Worm (Caenorhabditis elegans) whole organism, early embryonic: ENCODE data around the gene F32H5.1.

ENCODE experiments used
- B0310.2 ChIP-seq: sonication (generic microtip); optimal IDR thresholded peaks from 2 replicates; lab custom pipeline; 2016; ENCODE audit warnings: mild to moderate bottlenecking, missing genetic modification characterization, missing compliant biosample characterization
- F13C5.2 ChIP-seq: sonication (generic microtip); optimal IDR thresholded peaks from 2 replicates; lab custom pipeline; 2017; ENCODE audit warnings: mild to moderate bottlenecking, missing genetic modification characterization, inconsistent platforms, missing compliant biosample characterization
- aly-1 ChIP-seq: sonication (generic microtip); optimal IDR thresholded peaks from 2 replicates; lab custom pipeline; 2016; ENCODE audit warnings: missing genetic modification characterization, missing compliant biosample characterization
- ama-1 ChIP-seq: fragments of 150-350 bp; optimal IDR thresholded peaks from 2 replicates; lab custom pipeline; 2014
- ceh-13 ChIP-seq: fragments of 200-800 bp; sonication (Bioruptor generic); optimal IDR thresholded peaks from 2 replicates; lab custom pipeline; 2018; ENCODE audit warnings: mild to moderate bottlenecking, missing genetic modification characterization, missing compliant biosample characterization
- ceh-36 ChIP-seq: sonication (generic microtip); optimal IDR thresholded peaks from 2 replicates; lab custom pipeline; 2016; ENCODE audit warnings: missing genetic modification characterization, inconsistent platforms, missing compliant biosample characterization
- ets-7 ChIP-seq: sonication (generic microtip); optimal IDR thresholded peaks from 2 replicates; lab custom pipeline; 2016; ENCODE audit warnings: missing genotype, missing genetic modification characterization, missing compliant biosample characterization
- flt-1 ChIP-seq: fragments of 200-800 bp; sonication (Bioruptor generic); IDR thresholded peaks from 2 replicates; pipeline ENCODE4 v1.3.6; 2022; ENCODE audit warnings: missing genetic modification characterization, missing compliant biosample characterization
- hmbx-1 ChIP-seq: sonication (generic microtip); optimal IDR thresholded peaks from 2 replicates; lab custom pipeline; 2016; ENCODE audit warnings: mild to moderate bottlenecking, missing genetic modification characterization, missing compliant biosample characterization
- hmg-4 ChIP-seq: fragments of 200-800 bp; sonication (Bioruptor generic); optimal IDR thresholded peaks from 2 replicates; lab custom pipeline; 2018; ENCODE audit warnings: mild to moderate bottlenecking, missing genetic modification characterization, missing compliant biosample characterization
- hnd-1 ChIP-seq: sonication (generic microtip); optimal IDR thresholded peaks from 2 replicates; lab custom pipeline; 2016; ENCODE audit warnings: missing genetic modification characterization, missing compliant biosample characterization
- pes-1 ChIP-seq: fragments of 200-800 bp; sonication (Bioruptor generic); IDR thresholded peaks from 2 replicates; pipeline ENCODE4 v1.3.6; 2022; ENCODE audit warnings: missing genetic modification reagents, missing genetic modification characterization, missing compliant biosample characterization
- scrt-1 ChIP-seq: fragments of 200-800 bp; sonication (Bioruptor generic); IDR thresholded peaks from 2 replicates; pipeline ENCODE4 v1.3.6; 2022; ENCODE audit warnings: missing genetic modification characterization, missing compliant biosample characterization
- sea-1 ChIP-seq: fragments of 200-800 bp; sonication (Bioruptor generic); conservative IDR thresholded peaks from 2 replicates; pipeline ENCODE4 v1.3.6; 2022; ENCODE audit warnings: missing genetic modification characterization, missing compliant biosample characterization
- tbx-11 ChIP-seq: fragments of 200-800 bp; sonication (Bioruptor generic); IDR thresholded peaks from 2 replicates; pipeline ENCODE4 v1.3.6; 2022; ENCODE audit warnings: missing genetic modification characterization, missing compliant biosample characterization
- tbx-37 ChIP-seq: fragments of 200-800 bp; sonication (Bioruptor generic); conservative IDR thresholded peaks from 2 replicates; pipeline ENCODE4 v1.3.6; 2022; ENCODE audit warnings: missing genetic modification reagents, missing genetic modification characterization, missing compliant biosample characterization
- tra-4 ChIP-seq: sonication (generic microtip); optimal IDR thresholded peaks from 2 replicates; lab custom pipeline; 2017; ENCODE audit warnings: missing genetic modification characterization, missing compliant biosample characterization

The F32H5.1 gene

DNA sequence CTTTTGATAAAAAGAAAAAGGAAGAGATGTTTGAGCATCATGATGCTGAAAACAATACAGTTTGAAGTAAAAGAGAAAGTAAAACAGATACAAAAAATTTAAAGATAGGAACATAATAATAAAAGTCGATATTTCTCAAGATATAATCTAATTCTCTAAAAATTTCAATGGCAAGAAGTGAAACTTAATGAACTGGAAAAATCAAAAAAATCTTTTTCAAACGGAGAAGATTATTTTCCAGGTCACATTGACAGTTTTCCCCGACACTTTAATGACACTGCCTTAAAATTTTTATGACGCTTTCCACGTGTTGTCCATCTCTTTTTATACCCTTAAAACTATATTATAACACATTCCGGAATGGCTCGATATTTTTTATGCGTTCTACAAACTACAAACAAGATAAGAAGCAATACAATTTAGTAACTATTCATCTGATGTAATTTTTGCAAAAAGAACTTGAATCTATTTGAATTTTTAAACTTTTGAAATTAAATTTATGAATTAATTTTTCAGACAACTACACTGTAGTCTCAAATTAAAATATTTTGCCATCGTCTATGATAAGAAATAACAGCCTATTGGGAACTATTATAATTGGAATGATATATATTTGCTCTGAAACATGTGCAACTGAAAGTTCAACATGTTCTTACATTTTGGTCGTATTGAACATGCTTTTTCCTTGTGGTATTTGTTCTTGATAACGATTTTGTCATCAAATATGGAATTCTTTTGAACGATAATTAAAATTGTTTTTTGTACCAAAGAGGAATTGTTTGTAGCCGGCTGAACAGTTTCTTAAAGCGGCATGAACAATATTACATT is 32.7 kb downstream of the F32H5.1 start, which contains the start of gene C50B6.7:
Gene C50B6.7, minus strand, starts transcription at position 51 of the 828 bp plus-strand sequence.
- TF ChIP-seq hmbx-1 (tag; lab: Kevin White, UChicago) (no peak), scrt-1 (GFP tag; lab: Robert Waterston, UW) (no peak), ceh-13 (GFP tag; lab: Kevin White, UChicago) (no peak), tra-4 (tag; lab: Kevin White, UChicago) (no peak), ama-1 (lab: Kevin White, UChicago) (no peak), ets-7 (tag; lab: Kevin White, UChicago) (no peak), flt-1 (GFP tag; lab: Robert Waterston, UW) (no peak), ceh-36 (tag; lab: Kevin White, UChicago) (no peak), hmg-4 (no peak), hnd-1 (tag; lab: Kevin White, UChicago) (no peak), pes-1 (no peak), F13C5.2 (tag; lab: Kevin White, UChicago) (no peak), tbx-11 (GFP tag; lab: Robert Waterston, UW) (no peak)

DNA sequence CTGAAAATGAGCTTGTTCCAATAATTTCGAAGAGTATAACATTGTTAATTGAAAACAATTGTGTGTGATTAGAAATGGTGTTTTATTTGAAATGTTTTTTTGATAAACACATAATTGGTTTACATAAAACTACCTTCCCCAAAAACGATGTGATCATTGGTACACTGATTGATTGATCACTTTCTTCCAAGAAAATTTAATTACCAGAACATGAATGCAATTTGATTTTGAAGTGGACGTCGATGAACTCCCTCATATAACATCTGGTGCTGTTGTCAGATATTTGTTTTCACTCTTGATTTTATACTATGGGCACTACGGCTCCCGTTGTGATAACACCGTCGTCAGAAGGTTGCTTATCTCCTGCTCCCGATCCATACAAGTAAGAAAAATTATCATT is 37.2 kb downstream of the F32H5.1 start, which contains the start of gene srh-15:
Gene srh-15, plus strand, starts transcription at position 301 of the 400 bp plus-strand sequence.
- no peak for TF ChIP-seq ama-1 (lab: Kevin White, UChicago)
- no peak for TF ChIP-seq tra-4 (tag; lab: Kevin White, UChicago)
- no peak for TF ChIP-seq ets-7 (tag; lab: Kevin White, UChicago)
- TF ChIP-seq aly-1: no peak
- no peak for TF ChIP-seq B0310.2 (tag; lab: Kevin White, UChicago)
- TF ChIP-seq hnd-1 (tag; lab: Kevin White, UChicago): no peak
- no peak for TF ChIP-seq tbx-37 (GFP tag; lab: Robert Waterston, UW)
- TF ChIP-seq tbx-11 (GFP tag; lab: Robert Waterston, UW): no peak
- TF ChIP-seq ceh-36 (tag; lab: Kevin White, UChicago): no peak
- no peak for TF ChIP-seq sea-1
- no peak for TF ChIP-seq scrt-1 (GFP tag; lab: Robert Waterston, UW)

ce11 chrV:13317911-13318502 is 39.8 kb downstream of the F32H5.1 start, which contains the start of the genes col-161 and srh-18:
Gene col-161, minus strand, starts transcription at chrV:13318011.
Gene srh-18, plus strand, starts transcription at chrV:13318452.
- no peak for TF ChIP-seq pes-1
- TF ChIP-seq sea-1: no peak
- TF ChIP-seq B0310.2 (tag; lab: Kevin White, UChicago): no peak
- no peak for TF ChIP-seq flt-1 (GFP tag; lab: Robert Waterston, UW)
- no peak for TF ChIP-seq aly-1
- TF ChIP-seq scrt-1 (GFP tag; lab: Robert Waterston, UW): no peak
- TF ChIP-seq tra-4 (tag; lab: Kevin White, UChicago): no peak
- TF ChIP-seq tbx-37 (GFP tag; lab: Robert Waterston, UW): no peak

DNA sequence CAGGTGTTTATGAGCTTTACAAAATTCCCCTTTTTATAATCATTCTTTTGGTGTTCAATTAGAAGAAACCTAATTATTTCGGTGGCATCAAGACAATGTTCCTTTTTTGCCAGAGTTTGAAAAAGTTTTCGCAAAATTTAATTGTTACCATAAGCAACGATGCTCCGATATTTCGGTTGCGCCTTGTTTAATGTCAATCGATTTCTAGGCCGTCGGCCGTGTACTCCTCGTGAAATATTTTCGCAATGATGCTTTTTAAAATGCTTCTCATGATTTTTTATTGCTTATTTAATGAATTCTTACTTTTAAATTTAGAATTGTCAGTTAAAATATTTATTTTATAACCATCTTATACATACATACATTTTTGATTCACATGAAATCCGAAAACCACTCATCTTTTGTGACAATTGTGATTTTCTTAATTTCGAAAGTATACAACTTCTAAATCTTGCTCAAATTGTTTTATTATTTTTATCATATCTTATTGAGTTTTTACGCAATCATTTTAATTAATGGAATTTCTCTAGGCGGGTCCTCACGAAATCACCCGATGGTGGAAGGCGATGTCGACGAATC is 44.7 kb downstream of the F32H5.1 start, which contains the start of gene C50B6.3:
Gene C50B6.3, plus strand, starts transcription at position 529 of the 579 bp plus-strand sequence.
- peak; percentile 71 for TF ChIP-seq tbx-37 (GFP tag; lab: Robert Waterston, UW)
- no peak for TF ChIP-seq tbx-11 (GFP tag; lab: Robert Waterston, UW)

DNA sequence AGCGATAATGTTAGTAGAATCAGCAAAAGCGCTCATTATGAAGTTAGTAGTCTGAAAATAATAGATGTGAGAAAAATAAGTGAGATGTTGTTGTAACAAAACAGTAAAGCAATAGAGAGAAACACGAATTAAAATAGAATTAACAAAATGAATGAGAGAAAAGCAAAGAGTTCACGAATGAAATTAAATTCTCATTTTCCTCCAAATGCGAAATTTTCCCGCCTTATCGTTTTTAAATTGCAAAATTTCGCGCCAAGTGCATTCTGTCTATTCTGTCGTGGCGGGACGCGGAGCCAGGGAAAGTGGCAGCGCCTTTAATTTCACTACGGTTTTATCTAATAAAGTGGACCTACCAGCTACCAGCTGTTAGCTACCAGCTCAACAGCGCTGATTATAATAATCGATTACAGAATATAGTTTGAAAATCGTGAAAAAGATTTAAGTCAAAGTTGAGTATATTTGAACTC is 45.6 kb downstream of the F32H5.1 start, which contains the start of gene nasp-2:
Gene nasp-2, minus strand, starts transcription at position 51 of the 467 bp plus-strand sequence.
- TF ChIP-seq tbx-11 (GFP tag; lab: Robert Waterston, UW): no peak
- no peak for TF ChIP-seq F13C5.2 (tag; lab: Kevin White, UChicago)
- TF ChIP-seq ceh-13 (GFP tag; lab: Kevin White, UChicago): no peak
- TF ChIP-seq hnd-1 (tag; lab: Kevin White, UChicago): no peak
- TF ChIP-seq sea-1: no peak
- no peak for TF ChIP-seq B0310.2 (tag; lab: Kevin White, UChicago)
- TF ChIP-seq hmbx-1 (tag; lab: Kevin White, UChicago): no peak
- no peak for TF ChIP-seq hmg-4
- TF ChIP-seq ceh-36 (tag; lab: Kevin White, UChicago): no peak
- TF ChIP-seq tra-4 (tag; lab: Kevin White, UChicago): no peak
- TF ChIP-seq tbx-37 (GFP tag; lab: Robert Waterston, UW): no peak
- no peak for TF ChIP-seq scrt-1 (GFP tag; lab: Robert Waterston, UW)
- no peak for TF ChIP-seq ets-7 (tag; lab: Kevin White, UChicago)
- no peak for TF ChIP-seq pes-1
- TF ChIP-seq flt-1 (GFP tag; lab: Robert Waterston, UW): no peak
- no peak for TF ChIP-seq aly-1
- TF ChIP-seq ama-1 (lab: Kevin White, UChicago): no peak

DNA sequence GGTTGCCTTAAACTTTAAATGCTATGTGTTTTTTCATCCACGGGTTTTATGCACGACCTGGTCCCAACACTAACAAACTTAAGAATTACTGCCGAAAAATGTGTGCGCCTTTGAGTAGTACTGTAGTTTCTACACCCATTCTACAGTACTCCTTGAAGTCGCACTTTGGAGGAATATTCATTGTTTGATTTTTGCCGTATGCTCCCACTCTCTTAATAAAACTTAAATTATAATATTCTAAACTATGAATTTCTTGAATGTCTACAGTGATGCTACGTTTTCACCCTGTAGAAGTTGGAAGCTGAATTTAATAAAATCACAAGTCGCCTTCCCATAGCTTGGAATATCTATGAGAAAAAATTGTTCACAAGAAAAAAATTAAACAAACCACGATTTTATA is 48.0 kb downstream of the F32H5.1 start:
- TF ChIP-seq flt-1 (GFP tag; lab: Robert Waterston, UW) (no peak), hnd-1 (tag; lab: Kevin White, UChicago) (no peak), hmg-4 (no peak), hmbx-1 (tag; lab: Kevin White, UChicago) (no peak), tbx-37 (GFP tag; lab: Robert Waterston, UW) (no peak), tbx-11 (GFP tag; lab: Robert Waterston, UW) (no peak), scrt-1 (GFP tag; lab: Robert Waterston, UW) (no peak), aly-1 (no peak), tra-4 (tag; lab: Kevin White, UChicago) (no peak), B0310.2 (tag; lab: Kevin White, UChicago) (no peak), ceh-36 (tag; lab: Kevin White, UChicago) (no peak), ceh-13 (GFP tag; lab: Kevin White, UChicago) (no peak), pes-1 (no peak), sea-1 (no peak), ama-1 (lab: Kevin White, UChicago) (no peak)
